Worm (Caenorhabditis elegans): ENCODE data around the gene trxr-2.

The trxr-2 gene

DNA sequence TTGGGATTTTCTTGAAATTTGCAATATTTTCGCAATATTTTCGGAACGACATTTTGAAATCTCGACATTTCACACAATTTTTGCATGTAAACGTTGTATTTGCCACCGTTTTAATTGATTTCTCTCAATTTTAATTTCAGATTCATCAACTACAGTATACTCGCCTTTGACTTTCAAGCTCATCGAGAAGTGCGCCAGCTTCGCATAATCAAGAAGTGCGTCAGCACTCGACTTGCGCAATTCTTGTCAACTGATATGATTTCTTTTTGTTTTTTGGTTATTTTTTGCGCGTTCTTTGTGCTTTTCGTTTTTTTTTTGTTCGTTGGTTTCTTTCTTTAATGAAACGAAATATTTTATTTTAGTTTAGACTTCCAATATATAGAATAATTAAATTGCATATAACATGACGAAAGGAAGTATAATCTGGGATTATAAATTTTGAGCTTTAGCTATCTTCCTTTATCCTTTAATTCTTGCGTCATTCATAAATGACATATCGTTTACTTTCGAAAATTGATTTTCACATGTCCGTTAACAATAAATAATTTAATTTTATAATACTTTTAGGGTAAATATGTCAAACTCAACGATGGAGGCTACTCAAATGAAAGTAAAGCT lies 26.3 kb upstream of the trxr-2 start, which contains the start of gene famh-136:
Gene famh-136 (plus strand): TSS at position 568 of the 618 bp plus-strand sequence.
- TF ChIP-seq lin-15B (tag; optimal IDR thresholded peaks at IDR 0.05): peak; percentile 75
- TF ChIP-seq nhr-71 (tag; optimal IDR thresholded peaks at IDR 0.05): peak; percentile 92
- TF ChIP-seq sup-37 (GFP tag; optimal IDR thresholded peaks at IDR 0.05): peak; percentile 25
- no peak for TF ChIP-seq egl-27 (tag; optimal IDR thresholded peaks at IDR 0.05)
- TF ChIP-seq efl-1 (optimal IDR thresholded peaks at IDR 0.05): peak; percentile 78 to 85
- peak; percentile 77 to 98 for TF ChIP-seq efl-1 (GFP tag; optimal IDR thresholded peaks at IDR 0.05 in 1 of 2)
- peak in 2 of 6 experiments; percentile 84 to 88 for TF ChIP-seq elt-3 (tag; optimal IDR thresholded peaks at IDR 0.05)
- no peak for TF ChIP-seq efl-3 (GFP tag; optimal IDR thresholded peaks at IDR 0.05)
- TF ChIP-seq nhr-84 (tag; optimal IDR thresholded peaks at IDR 0.05): no peak
- peak; percentile 64 for TF ChIP-seq egl-13 (tag; optimal IDR thresholded peaks at IDR 0.05)
- TF ChIP-seq pag-3 (tag; optimal IDR thresholded peaks at IDR 0.05; ENCODE audit: borderline replicate concordance, insufficient read depth): peak; percentile 39
- TF ChIP-seq ceh-88 (GFP tag; IDR thresholded peaks at IDR 0.05): no peak
- no peak for TF ChIP-seq Y116A8C.19 (tag; optimal IDR thresholded peaks at IDR 0.05; ENCODE audit: borderline replicate concordance)
- TF ChIP-seq ceh-90 (tag; optimal IDR thresholded peaks at IDR 0.05): no peak
- TF ChIP-seq nhr-28 (tag; optimal IDR thresholded peaks at IDR 0.05): no peak
- no peak for TF ChIP-seq hlh-4 (tag; optimal IDR thresholded peaks at IDR 0.05)
- peak; percentile 91 for TF ChIP-seq rnt-1 (tag; optimal IDR thresholded peaks at IDR 0.05)
- no peak; the same call in 1 of the 2 replicates for TF ChIP-seq grh-1 (GFP tag; IDR thresholded peaks at IDR 0.05)
- TF ChIP-seq ztf-4 (tag; optimal IDR thresholded peaks at IDR 0.05): peak; percentile 71
- no peak for TF ChIP-seq C34B4.2 (tag; optimal IDR thresholded peaks at IDR 0.05)
- peak; percentile 90 for TF ChIP-seq dsc-1 (tag; optimal IDR thresholded peaks at IDR 0.05)
- no peak for TF ChIP-seq ces-1 (GFP tag; optimal IDR thresholded peaks at IDR 0.05)
- peak; percentile 87 for TF ChIP-seq swsn-7 (tag; optimal IDR thresholded peaks at IDR 0.05)
- peak; percentile 85 for TF ChIP-seq nhr-77 (tag; optimal IDR thresholded peaks at IDR 0.05)
- peak; percentile 74 for TF ChIP-seq skn-1 (tag; optimal IDR thresholded peaks at IDR 0.05)
- no peak for TF ChIP-seq unc-62 (GFP tag; optimal IDR thresholded peaks at IDR 0.05)
- TF ChIP-seq snu-23 (GFP tag; optimal IDR thresholded peaks at IDR 0.05): peak; percentile 93
- peak; percentile 90 for TF ChIP-seq nhr-90 (tag; optimal IDR thresholded peaks at IDR 0.05; ENCODE audit: poor library complexity)
- no peak for TF ChIP-seq unc-30 (tag; optimal IDR thresholded peaks at IDR 0.05)
- TF ChIP-seq lsy-2 (tag; optimal IDR thresholded peaks at IDR 0.05): peak; percentile 90 to 94
- no peak for TF ChIP-seq zag-1 (tag; optimal IDR thresholded peaks at IDR 0.05)
- TF ChIP-seq sptf-1 (tag; optimal IDR thresholded peaks at IDR 0.05): no peak
- no peak for TF ChIP-seq ceh-63 (GFP tag; optimal IDR thresholded peaks at IDR 0.05)
- peak; percentile 68 for TF ChIP-seq lin-13 (GFP tag; optimal IDR thresholded peaks at IDR 0.05)
- TF ChIP-seq lin-35 (GFP tag; optimal IDR thresholded peaks at IDR 0.05): peak; percentile 81 to 92
- TF ChIP-seq nhr-85 (tag): peak; percentile 89
- TF ChIP-seq unc-98 (GFP tag; IDR thresholded peaks at IDR 0.05): no peak
- no peak for TF ChIP-seq ceh-8 (GFP tag; optimal IDR thresholded peaks at IDR 0.05)
- TF ChIP-seq lir-3 (tag; optimal IDR thresholded peaks at IDR 0.05; ENCODE audit: poor library complexity): peak; percentile 45
- peak; percentile 79 for TF ChIP-seq xbp-1 (tag; optimal IDR thresholded peaks at IDR 0.05)
- peak; percentile 76 to 88 (median 84) for TF ChIP-seq dpl-1 (GFP tag; optimal IDR thresholded peaks at IDR 0.05)
- peak; percentile 94 for TF ChIP-seq unc-130 (tag; optimal IDR thresholded peaks at IDR 0.05)
- peak; percentile 43 for TF ChIP-seq fos-1 (tag; optimal IDR thresholded peaks at IDR 0.05)
- no peak for TF ChIP-seq alr-1 (tag; optimal IDR thresholded peaks at IDR 0.05; ENCODE audit: borderline replicate concordance)
- peak; percentile 45 to 80 (median 61) for TF ChIP-seq ceh-82 (tag; optimal IDR thresholded peaks at IDR 0.05)
- TF ChIP-seq sox-4 (tag; optimal IDR thresholded peaks at IDR 0.05): peak; percentile 65
- no peak for TF ChIP-seq pqm-1 (tag; optimal IDR thresholded peaks at IDR 0.05)
- peak; percentile 74 for TF ChIP-seq snpc-4 (tag; optimal IDR thresholded peaks at IDR 0.05)
- TF ChIP-seq jun-1 (tag; optimal IDR thresholded peaks at IDR 0.05): peak; percentile 75
- peak; percentile 63 for TF ChIP-seq irx-1 (tag; optimal IDR thresholded peaks at IDR 0.05)
- peak; percentile 84 for TF ChIP-seq lin-14 (GFP tag; optimal IDR thresholded peaks at IDR 0.05)
- peak; percentile 64 for TF ChIP-seq unc-86 (tag; optimal IDR thresholded peaks at IDR 0.05)
